Worm (Caenorhabditis elegans) whole organism, young adult: ENCODE measurements around the gene T22F3.11.

Experiments used
- F49E8.2 ChIP-seq: sonication (generic microtip); optimal IDR thresholded peaks from 3 replicates; lab custom pipeline; 2017; ENCODE audit warnings: missing genetic modification characterization, mild to moderate bottlenecking, missing compliant biosample characterization, antibody characterized with exemption, moderate library complexity; ENCODE audit not compliant: insufficient read depth
- K11D2.4 ChIP-seq: fragments of 200-800 bp; sonication (Bioruptor generic); IDR thresholded peaks from 2 replicates; pipeline ENCODE4 v1.3.6; 2022; ENCODE audit warnings: missing genetic modification reagents, missing genetic modification characterization, missing compliant biosample characterization
- Y53F4B.3 ChIP-seq: fragments of 200-800 bp; sonication (Bioruptor generic); IDR thresholded peaks from 2 replicates; pipeline ENCODE4 v1.3.6; 2022; ENCODE audit warnings: missing genetic modification reagents, missing genetic modification characterization, missing compliant biosample characterization
- ceh-100 ChIP-seq: fragments of 200-800 bp; sonication (Bioruptor generic); IDR thresholded peaks from 2 replicates; pipeline ENCODE4 v1.3.6; 2022; ENCODE audit warnings: missing genetic modification reagents, missing genetic modification characterization, missing compliant biosample characterization
- ekl-4 ChIP-seq: fragments of 200-800 bp; sonication (Bioruptor generic); IDR thresholded peaks from 2 replicates; pipeline ENCODE4 v1.3.6; 2022; ENCODE audit warnings: missing genetic modification reagents, missing genetic modification characterization, missing compliant biosample characterization
- him-1 ChIP-seq: sonication (generic microtip); optimal IDR thresholded peaks from 2 replicates; lab custom pipeline; 2016; ENCODE audit warnings: missing genotype, missing genetic modification reagents, missing genetic modification characterization, missing compliant biosample characterization
- hsf-1 ChIP-seq: fragments of 200-800 bp; sonication (Bioruptor generic); IDR thresholded peaks from 2 replicates; pipeline ENCODE4 v1.3.6; 2022; ENCODE audit warnings: missing genetic modification reagents, missing genetic modification characterization, missing compliant biosample characterization
- nfya-1 ChIP-seq: sonication (generic microtip); optimal IDR thresholded peaks from 2 replicates; lab custom pipeline; 2017; ENCODE audit warnings: antibody characterized with exemption, missing compliant biosample characterization, missing genetic modification characterization, borderline replicate concordance; ENCODE audit not compliant: insufficient read depth
- nhr-179 ChIP-seq: sonication (generic microtip); optimal IDR thresholded peaks from 2 replicates; lab custom pipeline; 2016; ENCODE audit warnings: mild to moderate bottlenecking, missing genetic modification characterization, missing compliant biosample characterization
- tbp1 ChIP-seq: fragments of 200-800 bp; sonication (Bioruptor generic); optimal IDR thresholded peaks from 2 replicates; lab custom pipeline; 2018; ENCODE audit warnings: mild to moderate bottlenecking, missing genetic modification characterization, missing compliant biosample characterization
- unc-130 ChIP-seq: sonication (generic microtip); optimal IDR thresholded peaks from 2 replicates; lab custom pipeline; 2016; ENCODE audit warnings: missing genetic modification reagents, missing genetic modification characterization, missing compliant biosample characterization

ce11 chrV:3610709-3611108 lies 3.6 kb downstream of the T22F3.11 start:
- TF ChIP-seq F49E8.2 (tag; lab: Kevin White, UChicago) (no peak), him-1 (tag; lab: Kevin White, UChicago) (no peak), hsf-1 (GFP tag; lab: Robert Waterston, UW) (no peak), tbp1 (GFP tag; lab: Kevin White, UChicago) (no peak), unc-130 (GFP tag; lab: Kevin White, UChicago) (no peak), ekl-4 (GFP tag; lab: Robert Waterston, UW) (no peak), nhr-179 (tag; lab: Kevin White, UChicago) (no peak), Y53F4B.3 (no peak), nfya-1 (no peak), K11D2.4 (GFP tag; lab: Robert Waterston, UW) (no peak), ceh-100 (GFP tag; lab: Robert Waterston, UW) (no peak)
